Worm (Caenorhabditis elegans) whole organism, young adult: ENCODE data around the gene F36D4.4.

Source experiments
- B0336.3 ChIP-seq: fragments of 200-800 bp; sonication (Bioruptor generic); IDR thresholded peaks from 2 replicates; pipeline ENCODE4 v1.3.6; 2022; ENCODE audit warnings: missing genetic modification characterization, missing compliant biosample characterization
- F23B12.7 ChIP-seq: sonication (generic microtip); optimal IDR thresholded peaks from 2 replicates; lab custom pipeline; 2017; ENCODE audit warnings: missing genetic modification characterization, mild to moderate bottlenecking, missing compliant biosample characterization, antibody characterized with exemption, moderate library complexity; ENCODE audit not compliant: insufficient read depth
- F33H1.4 ChIP-seq: fragments of 200-800 bp; sonication (Bioruptor generic); IDR thresholded peaks from 2 replicates; pipeline ENCODE4 v1.3.6; 2022; ENCODE audit warnings: missing genetic modification reagents, missing genetic modification characterization, missing compliant biosample characterization
- F49E8.2 ChIP-seq: sonication (generic microtip); optimal IDR thresholded peaks from 3 replicates; lab custom pipeline; 2017; ENCODE audit warnings: missing genetic modification characterization, mild to moderate bottlenecking, missing compliant biosample characterization, antibody characterized with exemption, moderate library complexity; ENCODE audit not compliant: insufficient read depth
- F57C9.4 ChIP-seq: sonication (generic microtip); optimal IDR thresholded peaks from 2 replicates; lab custom pipeline; 2017; ENCODE audit warnings: mild to moderate bottlenecking, missing genetic modification characterization, missing compliant biosample characterization
- T07F8.4 ChIP-seq: sonication (generic microtip); optimal IDR thresholded peaks from 2 replicates; lab custom pipeline; 2016; ENCODE audit warnings: mild to moderate bottlenecking, missing genetic modification characterization, moderate library complexity, missing compliant biosample characterization
- Y53F4B.3 ChIP-seq: fragments of 200-800 bp; sonication (Bioruptor generic); IDR thresholded peaks from 2 replicates; pipeline ENCODE4 v1.3.6; 2022; ENCODE audit warnings: missing genetic modification reagents, missing genetic modification characterization, missing compliant biosample characterization
- Y95B8A.8 ChIP-seq: fragments of 200-800 bp; sonication (Bioruptor generic); IDR thresholded peaks from 2 replicates; pipeline ENCODE4 v1.3.6; 2022; ENCODE audit warnings: missing genetic modification reagents, missing genetic modification characterization, missing compliant biosample characterization
- aptf-2 ChIP-seq: fragments of 200-800 bp; sonication (Bioruptor generic); conservative IDR thresholded peaks from 2 replicates; pipeline ENCODE4 v1.3.6; 2022; ENCODE audit warnings: missing genetic modification reagents, missing genetic modification characterization, missing compliant biosample characterization
- atf-7 ChIP-seq: sonication (generic microtip); optimal IDR thresholded peaks from 2 replicates; lab custom pipeline; 2017; ENCODE audit warnings: mild to moderate bottlenecking, missing genetic modification characterization, missing compliant biosample characterization
- attf-6 ChIP-seq: fragments of 200-800 bp; sonication (Bioruptor generic); IDR thresholded peaks from 2 replicates; pipeline ENCODE4 v1.3.6; 2022; ENCODE audit warnings: missing genetic modification reagents, missing genetic modification characterization, missing compliant biosample characterization
- ceh-100 ChIP-seq: fragments of 200-800 bp; sonication (Bioruptor generic); IDR thresholded peaks from 2 replicates; pipeline ENCODE4 v1.3.6; 2022; ENCODE audit warnings: missing genetic modification reagents, missing genetic modification characterization, missing compliant biosample characterization
- ceh-40 ChIP-seq: fragments of 200-800 bp; sonication (Bioruptor generic); IDR thresholded peaks from 2 replicates; pipeline ENCODE4 v1.3.6; 2022; ENCODE audit warnings: missing genetic modification characterization, missing compliant biosample characterization
- die-1 ChIP-seq: sonication (generic microtip); optimal IDR thresholded peaks from 2 replicates; lab custom pipeline; 2016; ENCODE audit warnings: missing genotype, mild to moderate bottlenecking, missing genetic modification characterization, missing compliant biosample characterization
- ets-4 ChIP-seq: fragments of 200-800 bp; sonication (Bioruptor generic); optimal IDR thresholded peaks from 2 replicates; lab custom pipeline; 2018; ENCODE audit warnings: mild to moderate bottlenecking, missing genetic modification characterization, missing compliant biosample characterization
- fkh-3 ChIP-seq: sonication (generic microtip); optimal IDR thresholded peaks from 2 replicates; lab custom pipeline; 2016; ENCODE audit warnings: mild to moderate bottlenecking, missing genetic modification characterization, missing compliant biosample characterization
- hlh-12 ChIP-seq: sonication (generic microtip); optimal IDR thresholded peaks from 2 replicates; lab custom pipeline; 2016; ENCODE audit warnings: missing genetic modification characterization, missing compliant biosample characterization
- hrde-1 ChIP-seq: sonication (generic microtip); optimal IDR thresholded peaks from 2 replicates; lab custom pipeline; 2016; ENCODE audit warnings: missing genetic modification characterization, mild to moderate bottlenecking, missing compliant biosample characterization, moderate library complexity, missing genotype, missing genetic modification reagents, borderline replicate concordance
- lag-1 ChIP-seq: fragments of 200-800 bp; sonication (Bioruptor generic); IDR thresholded peaks from 2 replicates; pipeline ENCODE4 v1.3.6; 2022; ENCODE audit warnings: missing genetic modification reagents, missing genetic modification characterization, missing compliant biosample characterization
- let-607 ChIP-seq, 2 experiments: fragments of 200-800 bp in 1 of 2; sonication (Bioruptor generic) in 1 of 2; sonication (generic microtip) in 1 of 2; optimal IDR thresholded peaks; 2 replicates each; lab custom pipeline; 2016 to 2018; ENCODE audit warnings: mild to moderate bottlenecking in 2 of 2, missing compliant biosample characterization in 2 of 2, missing genetic modification characterization in 2 of 2, moderate library complexity in 2 of 2, missing genotype in 1 of 2
- lin-54 ChIP-seq: fragments of 200-800 bp; sonication (Bioruptor generic); optimal IDR thresholded peaks from 2 replicates; lab custom pipeline; 2018; ENCODE audit warnings: mild to moderate bottlenecking, missing genetic modification characterization, missing compliant biosample characterization
- lsl-1 ChIP-seq: fragments of 200-800 bp; sonication (Bioruptor generic); optimal IDR thresholded peaks from 2 replicates; lab custom pipeline; 2018; ENCODE audit warnings: mild to moderate bottlenecking, missing genetic modification characterization, moderate library complexity, missing compliant biosample characterization
- lsy-27 ChIP-seq: sonication (generic microtip); optimal IDR thresholded peaks from 2 replicates; lab custom pipeline; 2017; ENCODE audit warnings: missing genetic modification characterization, mild to moderate bottlenecking, missing compliant biosample characterization, antibody characterized with exemption, missing genotype, borderline replicate concordance; ENCODE audit not compliant: insufficient read depth
- madf-10 ChIP-seq: sonication (generic microtip); optimal IDR thresholded peaks from 2 replicates; lab custom pipeline; 2016; ENCODE audit warnings: mild to moderate bottlenecking, missing genetic modification characterization, missing compliant biosample characterization
- madf-3 ChIP-seq: fragments of 200-800 bp; sonication (Bioruptor generic); IDR thresholded peaks from 2 replicates; pipeline ENCODE4 v1.3.6; 2022; ENCODE audit warnings: missing genetic modification reagents, missing genetic modification characterization, missing compliant biosample characterization
- mxl-1 ChIP-seq: sonication (generic microtip); optimal IDR thresholded peaks from 2 replicates; lab custom pipeline; 2016; ENCODE audit warnings: missing genetic modification characterization, missing compliant biosample characterization
- nfya-1 ChIP-seq: sonication (generic microtip); optimal IDR thresholded peaks from 2 replicates; lab custom pipeline; 2017; ENCODE audit warnings: antibody characterized with exemption, missing compliant biosample characterization, missing genetic modification characterization, borderline replicate concordance; ENCODE audit not compliant: insufficient read depth
- rec-8 ChIP-seq, 2 experiments: sonication (generic microtip); optimal IDR thresholded peaks; 2 replicates each; lab custom pipeline; 2016; ENCODE audit warnings: mild to moderate bottlenecking in 2 of 2, missing genetic modification characterization in 2 of 2, missing genetic modification reagents in 2 of 2, missing genotype in 2 of 2, missing biosample characterization in 1 of 2, missing compliant biosample characterization in 1 of 2, moderate library complexity in 1 of 2
- rpc-1 ChIP-seq, 2 experiments: fragments of 150-350 bp in 1 of 2; sonication (generic microtip) in 1 of 2; optimal IDR thresholded peaks; 2 replicates each; lab custom pipeline; 2014 to 2018; ENCODE audit warnings: missing biosample characterization in 1 of 2, missing genetic modification characterization in 1 of 2, missing genetic modification reagents in 1 of 2, missing genotype in 1 of 2
- sdz-38 ChIP-seq: sonication (generic microtip); optimal IDR thresholded peaks from 2 replicates; lab custom pipeline; 2016; ENCODE audit warnings: missing genotype, missing genetic modification characterization, missing compliant biosample characterization
- snpc-3.4 ChIP-seq: sonication (generic microtip); optimal IDR thresholded peaks from 2 replicates; lab custom pipeline; 2017; ENCODE audit warnings: missing genetic modification characterization, mild to moderate bottlenecking, missing compliant biosample characterization, antibody characterized with exemption, moderate library complexity, missing genotype, missing genetic modification reagents
- snpc-4 ChIP-seq, 5 experiments: fragments of 150-350 bp in 1 of 5; sonication (generic microtip) in 4 of 5; optimal IDR thresholded peaks; 2 replicates each; lab custom pipeline; 2014 to 2018; ENCODE audit warnings: missing genetic modification characterization in 5 of 5, missing biosample characterization in 3 of 5, antibody characterized with exemption in 2 of 5, mild to moderate bottlenecking in 2 of 5, missing compliant biosample characterization in 2 of 5, missing genotype in 2 of 5, moderate library complexity in 2 of 5, missing genetic modification reagents in 1 of 5
- tbx-9 ChIP-seq: sonication (generic microtip); optimal IDR thresholded peaks from 2 replicates; lab custom pipeline; 2016; ENCODE audit warnings: borderline replicate concordance, missing genetic modification characterization, inconsistent platforms, missing compliant biosample characterization
- ztf-25 ChIP-seq: fragments of 200-800 bp; sonication (Bioruptor generic); IDR thresholded peaks from 2 replicates; pipeline ENCODE4 v1.3.6; 2022; ENCODE audit warnings: missing genetic modification reagents, missing genetic modification characterization, missing compliant biosample characterization
- ztf-26 ChIP-seq: sonication (generic microtip); optimal IDR thresholded peaks from 2 replicates; lab custom pipeline; 2017; ENCODE audit warnings: missing genetic modification characterization, missing compliant biosample characterization
- ztf-28 ChIP-seq: fragments of 200-800 bp; sonication (Bioruptor generic); IDR thresholded peaks from 2 replicates; pipeline ENCODE4 v1.3.6; 2022; ENCODE audit warnings: missing genetic modification reagents, missing genetic modification characterization, missing compliant biosample characterization
- ztf-3 ChIP-seq: fragments of 200-800 bp; sonication (Bioruptor generic); optimal IDR thresholded peaks from 2 replicates; lab custom pipeline; 2018; ENCODE audit warnings: mild to moderate bottlenecking, missing genetic modification characterization, missing compliant biosample characterization
- ztf-6 ChIP-seq: fragments of 200-800 bp; sonication (Bioruptor generic); IDR thresholded peaks from 2 replicates; pipeline ENCODE4 v1.3.6; 2022; ENCODE audit warnings: missing genetic modification reagents, missing genetic modification characterization, missing compliant biosample characterization

Gene F36D4.4

DNA sequence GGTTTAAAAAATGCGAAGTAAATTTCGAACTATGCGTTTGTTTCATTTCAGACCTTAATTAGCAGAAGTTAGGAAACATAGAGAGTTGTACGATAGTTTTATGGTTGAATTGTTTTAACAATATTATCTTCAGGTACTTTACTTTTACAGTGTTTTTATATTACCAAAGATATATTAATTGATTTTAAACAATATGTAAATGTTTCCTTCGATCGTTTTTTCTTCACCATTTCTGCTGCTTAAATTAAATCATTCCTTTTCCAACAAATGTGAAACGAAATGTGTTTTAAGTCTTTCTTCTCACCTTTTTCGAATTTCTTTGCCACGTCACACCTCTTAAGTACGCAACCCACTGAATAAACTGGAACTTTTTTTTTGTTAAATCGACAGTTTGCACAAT, 38.9 kb upstream of the F36D4.4 start:
- TF ChIP-seq attf-6 (GFP tag; lab: Robert Waterston, UW): no peak
- TF ChIP-seq ztf-25: no peak
- no peak for TF ChIP-seq lsy-27 (tag; lab: Kevin White, UChicago)
- no peak for TF ChIP-seq mxl-1 (tag; lab: Kevin White, UChicago)
- TF ChIP-seq tbx-9 (tag; lab: Kevin White, UChicago): no peak
- no peak for TF ChIP-seq let-607 (tag; optimal IDR thresholded peaks at IDR 0.05; lab: Kevin White, UChicago)
- no peak for TF ChIP-seq fkh-3 (tag; lab: Kevin White, UChicago)
- no peak for TF ChIP-seq F57C9.4 (tag; lab: Kevin White, UChicago)
- no peak for TF ChIP-seq lag-1 (GFP tag; lab: Robert Waterston, UW)
- no peak for TF ChIP-seq nfya-1 (tag; lab: Kevin White, UChicago)
- TF ChIP-seq hrde-1 (tag; lab: Kevin White, UChicago): no peak
- no peak for TF ChIP-seq ztf-6 (GFP tag; lab: Robert Waterston, UW)
- no peak for TF ChIP-seq Y53F4B.3 (GFP tag; lab: Robert Waterston, UW)
- no peak for TF ChIP-seq ets-4 (GFP tag; lab: Kevin White, UChicago)
- TF ChIP-seq Y95B8A.8 (GFP tag; lab: Robert Waterston, UW): no peak
- no peak for TF ChIP-seq madf-10 (tag; lab: Kevin White, UChicago)
- no peak for TF ChIP-seq sdz-38 (tag; lab: Kevin White, UChicago)
- no peak for TF ChIP-seq die-1 (tag; lab: Kevin White, UChicago)
- no peak for TF ChIP-seq lin-54 (GFP tag; lab: Kevin White, UChicago)
- no peak for TF ChIP-seq ztf-3 (GFP tag; lab: Kevin White, UChicago)

DNA sequence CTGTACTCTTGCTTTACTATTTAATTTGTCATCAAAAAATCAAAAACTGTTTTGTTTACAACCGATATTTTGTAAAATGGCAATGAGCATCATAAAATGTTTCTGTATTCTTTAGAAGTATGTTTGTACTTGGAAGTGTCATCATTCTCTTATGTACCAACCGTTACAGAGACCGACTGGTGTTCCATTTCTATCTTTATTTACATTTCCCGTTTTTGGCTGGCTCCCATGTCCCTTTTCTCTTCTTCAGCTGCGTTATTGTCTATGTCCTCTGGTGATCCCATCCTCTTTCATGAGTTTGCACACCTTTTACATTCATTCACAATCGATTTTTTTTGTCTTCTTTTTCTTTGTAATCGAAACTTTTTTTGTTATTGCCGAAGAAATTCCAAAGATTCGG, 37.1 kb upstream of the F36D4.4 start:
- TF ChIP-seq rpc-1 (optimal IDR thresholded peaks at IDR 0.05; lab: Kevin White, UChicago) (no peak), rpc-1 (tag; optimal IDR thresholded peaks at IDR 0.05; lab: Kevin White, UChicago) (no peak), lsl-1 (GFP tag; lab: Kevin White, UChicago) (no peak), F23B12.7 (tag; lab: Kevin White, UChicago) (no peak), ztf-28 (GFP tag; lab: Robert Waterston, UW) (no peak), ceh-100 (GFP tag; lab: Robert Waterston, UW) (no peak)

DNA sequence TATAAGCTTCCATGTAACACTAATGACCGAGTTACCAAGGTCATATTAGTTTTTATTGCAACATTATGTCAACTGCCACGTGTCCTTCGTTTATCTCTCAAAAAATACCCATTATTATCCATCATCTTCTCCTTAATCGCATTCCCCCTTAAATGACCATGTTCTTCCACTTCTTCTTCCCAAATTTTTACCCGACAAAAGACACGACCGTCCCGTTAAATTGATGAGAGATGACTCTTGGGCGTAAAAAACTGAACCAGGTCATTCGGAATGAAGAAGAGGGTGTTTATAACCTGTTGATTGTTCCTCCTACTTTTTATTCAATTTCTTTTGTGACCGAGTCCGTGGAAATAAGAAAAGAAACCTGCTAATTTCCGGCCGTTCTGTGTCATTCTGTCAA, 30.2 kb upstream of the F36D4.4 start:
- TF ChIP-seq ztf-26 (tag; lab: Kevin White, UChicago): no peak
- TF ChIP-seq atf-7 (tag; lab: Kevin White, UChicago): no peak
- TF ChIP-seq aptf-2 (GFP tag; lab: Robert Waterston, UW): no peak
- TF ChIP-seq snpc-4 (GFP tag; optimal IDR thresholded peaks at IDR 0.05; lab: Kevin White, UChicago): no peak
- TF ChIP-seq snpc-4 (tag; optimal IDR thresholded peaks at IDR 0.05; lab: Kevin White, UChicago): no peak
- TF ChIP-seq madf-10 (tag; lab: Kevin White, UChicago): no peak
- TF ChIP-seq T07F8.4 (tag; lab: Kevin White, UChicago): no peak
- no peak for TF ChIP-seq madf-3 (GFP tag; lab: Robert Waterston, UW)
- no peak for TF ChIP-seq snpc-3.4 (tag; lab: Kevin White, UChicago)
- TF ChIP-seq hlh-12 (tag; lab: Kevin White, UChicago): no peak
- no peak for TF ChIP-seq rec-8 (tag; optimal IDR thresholded peaks at IDR 0.05; lab: Kevin White, UChicago)
- no peak for TF ChIP-seq F33H1.4 (GFP tag; lab: Robert Waterston, UW)
- no peak for TF ChIP-seq F49E8.2
- TF ChIP-seq ceh-40: no peak
- TF ChIP-seq B0336.3 (GFP tag; lab: Robert Waterston, UW): no peak
- no peak for TF ChIP-seq fkh-3 (tag; lab: Kevin White, UChicago)
